Worm (Caenorhabditis elegans): ENCODE measurements around the gene F23F12.12.
A peak's percentile ranks its signal among the peaks of the same experiment; 100 is the strongest.

DNA sequence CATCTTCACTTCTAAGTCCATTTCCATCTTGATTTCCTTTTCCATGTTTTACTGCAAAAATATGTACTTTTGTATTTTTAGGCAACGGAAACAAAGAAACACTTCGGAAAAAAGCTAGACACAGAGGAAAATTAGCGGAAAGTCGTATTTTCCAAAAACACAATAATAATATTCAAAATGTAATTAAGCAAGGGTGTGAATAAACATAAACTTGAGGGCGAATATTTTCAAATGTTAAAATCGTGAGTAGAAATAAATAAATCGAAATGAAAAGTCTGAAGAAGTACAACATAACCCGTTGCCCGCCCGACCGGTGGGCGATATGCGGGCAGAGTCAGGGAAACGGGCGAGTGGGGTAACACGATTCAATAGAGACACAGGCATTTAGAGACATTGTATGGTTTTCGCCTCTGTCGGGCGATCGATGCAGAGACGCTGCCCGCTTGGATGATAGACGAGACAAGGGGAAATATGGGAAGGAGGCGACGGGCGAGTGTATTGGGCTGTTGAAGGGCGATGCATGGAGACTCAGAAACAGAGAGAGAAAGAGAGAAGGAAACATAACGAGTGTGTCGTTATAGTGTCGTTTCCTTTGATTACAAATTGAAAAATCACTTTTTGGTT lies 29.1 kb downstream of the F23F12.12 start, which contains the start of gene C09E7.4:
- TF ChIP-seq lsy-2 (tag; optimal IDR thresholded peaks at IDR 0.05) (peak; percentile 17), lin-13 (tag; optimal IDR thresholded peaks at IDR 0.05) (peak; percentile 35), unc-62 (GFP tag; optimal IDR thresholded peaks at IDR 0.05) (peak; percentile 55), ces-1 (GFP tag; optimal IDR thresholded peaks at IDR 0.05) (peak; percentile 40), snpc-4 (tag; optimal IDR thresholded peaks at IDR 0.05) (no peak), M03D4.4 (tag; optimal IDR thresholded peaks at IDR 0.05) (peak; percentile 45), nhr-237 (tag; optimal IDR thresholded peaks at IDR 0.05) (no peak), ztf-11 (tag; optimal IDR thresholded peaks at IDR 0.05) (no peak)

Data from whole organism, mixed stage, embryonic.